Worm (Caenorhabditis elegans) whole organism, L4 larva: Measurements from ENCODE around the gene F46H5.3.

Experiments used
- F10B5.3 ChIP-seq: sonication (generic microtip); optimal IDR thresholded peaks from 2 replicates; lab custom pipeline; 2016; ENCODE audit warnings: mild to moderate bottlenecking, missing genetic modification characterization, missing compliant biosample characterization
- T26A8.4 ChIP-seq: fragments of 200-800 bp; sonication (Bioruptor generic); IDR thresholded peaks from 2 replicates; pipeline ENCODE4 v1.3.6; 2022; ENCODE audit warnings: missing genetic modification characterization, missing compliant biosample characterization
- Y48G9A.11 ChIP-seq: fragments of 200-800 bp; sonication (Bioruptor generic); IDR thresholded peaks from 2 replicates; pipeline ENCODE4 v1.3.6; 2022; ENCODE audit warnings: missing genetic modification reagents, missing genetic modification characterization, missing compliant biosample characterization
- Y75B8A.6 ChIP-seq: fragments of 200-800 bp; sonication (Bioruptor generic); IDR thresholded peaks from 2 replicates; pipeline ENCODE4 v1.3.6; 2022; ENCODE audit warnings: missing genetic modification reagents, missing genetic modification characterization, missing compliant biosample characterization
- aha-1 ChIP-seq: fragments of 150-350 bp; peaks from one replicate; lab custom pipeline; 2014; ENCODE audit warnings: missing biosample characterization, missing genetic modification characterization
- arid-1 ChIP-seq: fragments of 200-800 bp; sonication (Bioruptor generic); conservative IDR thresholded peaks from 2 replicates; pipeline ENCODE4 v1.3.6; 2022; ENCODE audit warnings: missing genetic modification reagents, missing genetic modification characterization, missing compliant biosample characterization
- attf-4 ChIP-seq: sonication (generic microtip); optimal IDR thresholded peaks from 3 replicates; lab custom pipeline; 2017; ENCODE audit warnings: missing biosample characterization, missing genetic modification characterization
- ceh-20 ChIP-seq: fragments of 200-800 bp; sonication (Bioruptor generic); IDR thresholded peaks from 2 replicates; pipeline ENCODE4 v1.3.6; 2022; ENCODE audit warnings: missing genetic modification reagents, missing genetic modification characterization, missing compliant biosample characterization
- ceh-28 ChIP-seq: fragments of 150-350 bp; optimal IDR thresholded peaks from 2 replicates; lab custom pipeline; 2014; ENCODE audit warnings: missing biosample characterization, missing genetic modification reagents, missing genetic modification characterization
- ceh-44 ChIP-seq: fragments of 200-800 bp; sonication (Bioruptor generic); IDR thresholded peaks from 2 replicates; pipeline ENCODE4 v1.3.6; 2022; ENCODE audit warnings: missing genetic modification reagents, missing genetic modification characterization, missing compliant biosample characterization
- ctbp-1 ChIP-seq: fragments of 200-800 bp; sonication (Bioruptor generic); IDR thresholded peaks from 2 replicates; pipeline ENCODE4 v1.3.6; 2022; ENCODE audit warnings: missing genetic modification reagents, missing genetic modification characterization, missing compliant biosample characterization
- daf-12 ChIP-seq: fragments of 150-350 bp; optimal IDR thresholded peaks from 2 replicates; lab custom pipeline; 2014; ENCODE audit warnings: missing biosample characterization, missing genetic modification reagents, missing genetic modification characterization
- daf-19 ChIP-seq: fragments of 200-800 bp; sonication (Bioruptor generic); conservative IDR thresholded peaks from 2 replicates; pipeline ENCODE4 v1.3.6; 2022; ENCODE audit warnings: missing genetic modification characterization, missing compliant biosample characterization
- dmd-6 ChIP-seq: fragments of 200-800 bp; sonication (Bioruptor generic); IDR thresholded peaks from 2 replicates; pipeline ENCODE4 v1.3.6; 2022; ENCODE audit warnings: missing genetic modification reagents, missing genetic modification characterization, missing compliant biosample characterization
- dmd-8 ChIP-seq: fragments of 200-800 bp; sonication (Bioruptor generic); IDR thresholded peaks from 2 replicates; pipeline ENCODE4 v1.3.6; 2022; ENCODE audit warnings: missing genetic modification characterization, missing compliant biosample characterization
- dmd-9 ChIP-seq: fragments of 200-800 bp; sonication (Bioruptor generic); IDR thresholded peaks from 2 replicates; pipeline ENCODE4 v1.3.6; 2022; ENCODE audit warnings: missing genetic modification reagents, missing genetic modification characterization, missing compliant biosample characterization
- duxl-1 ChIP-seq: sonication (generic microtip); optimal IDR thresholded peaks from 2 replicates; lab custom pipeline; 2016; ENCODE audit warnings: mild to moderate bottlenecking, missing genetic modification characterization, moderate library complexity, missing compliant biosample characterization; ENCODE audit not compliant: poor library complexity
- dve-1 ChIP-seq: sonication (generic microtip); optimal IDR thresholded peaks from 2 replicates; lab custom pipeline; 2017; ENCODE audit warnings: antibody characterized with exemption, mild to moderate bottlenecking, missing genetic modification characterization, missing compliant biosample characterization; ENCODE audit not compliant: insufficient read depth
- egl-27 ChIP-seq: sonication (generic microtip); optimal IDR thresholded peaks from 3 replicates; lab custom pipeline; 2017; ENCODE audit warnings: missing biosample characterization, missing genetic modification reagents, missing genetic modification characterization
- egl-43 ChIP-seq: fragments of 200-800 bp; sonication (Bioruptor generic); IDR thresholded peaks from 2 replicates; pipeline ENCODE4 v1.3.6; 2022; ENCODE audit warnings: missing genetic modification reagents, missing genetic modification characterization, missing compliant biosample characterization
- fos-1 ChIP-seq: fragments of 150-350 bp; optimal IDR thresholded peaks from 2 replicates; lab custom pipeline; 2014; ENCODE audit warnings: missing biosample characterization, missing genetic modification characterization
- hif-1 ChIP-seq, 2 experiments: sonication (generic microtip); optimal IDR thresholded peaks; 2 replicates each; lab custom pipeline; 2016 to 2017; ENCODE audit warnings: missing compliant biosample characterization in 2 of 2, missing genetic modification characterization in 2 of 2, missing genetic modification reagents in 2 of 2, missing genotype in 2 of 2, mild to moderate bottlenecking in 1 of 2
- hlh-11 ChIP-seq: fragments of 200-800 bp; sonication (Bioruptor generic); optimal IDR thresholded peaks from 2 replicates; lab custom pipeline; 2018; ENCODE audit warnings: mild to moderate bottlenecking, missing genetic modification characterization, missing compliant biosample characterization
- hlh-30 ChIP-seq: sonication (generic microtip); optimal IDR thresholded peaks from 2 replicates; lab custom pipeline; 2017; ENCODE audit warnings: antibody characterized with exemption, mild to moderate bottlenecking, missing genetic modification characterization, missing compliant biosample characterization; ENCODE audit not compliant: insufficient read depth
- jun-1 ChIP-seq: fragments of 150-350 bp; optimal IDR thresholded peaks from 2 replicates; lab custom pipeline; 2014; ENCODE audit warnings: missing biosample characterization, missing genetic modification reagents, missing genetic modification characterization
- lin-13 ChIP-seq: fragments of 150-350 bp; optimal IDR thresholded peaks from 2 replicates; lab custom pipeline; 2014; ENCODE audit warnings: missing biosample characterization, missing genetic modification reagents, missing genetic modification characterization
- lin-29 ChIP-seq: fragments of 200-800 bp; sonication (Bioruptor generic); IDR thresholded peaks from 2 replicates; pipeline ENCODE4 v1.3.6; 2022; ENCODE audit warnings: missing genetic modification reagents, missing genetic modification characterization, missing compliant biosample characterization
- lsy-2 ChIP-seq, 2 experiments: fragments of 150-350 bp in 1 of 2; sonication (generic microtip) in 1 of 2; optimal IDR thresholded peaks; 2 replicates each; lab custom pipeline; 2014 to 2017; ENCODE audit warnings: missing biosample characterization in 2 of 2, missing genetic modification characterization in 2 of 2
- madf-5 ChIP-seq, 2 experiments: fragments of 200-800 bp; sonication (Bioruptor generic); IDR thresholded peaks; 2 replicates each; pipeline ENCODE4 v1.3.6; 2022; ENCODE audit warnings: missing compliant biosample characterization in 2 of 2, missing genetic modification characterization in 2 of 2
- mdl-1 ChIP-seq, 2 experiments: fragments of 150-350 bp in 1 of 2; sonication (generic microtip) in 1 of 2; optimal IDR thresholded peaks; 2 replicates each; lab custom pipeline; 2014 to 2017; ENCODE audit warnings: missing biosample characterization in 2 of 2, missing genetic modification characterization in 2 of 2
- mep-1 ChIP-seq: fragments of 150-350 bp; sonication (generic microtip); optimal IDR thresholded peaks from 3 replicates; lab custom pipeline; 2014; ENCODE audit warnings: missing biosample characterization, missing genetic modification characterization
- mxl-3 ChIP-seq: fragments of 200-800 bp; sonication (Bioruptor generic); optimal IDR thresholded peaks from 2 replicates; lab custom pipeline; 2018; ENCODE audit warnings: mild to moderate bottlenecking, missing genetic modification characterization, missing compliant biosample characterization
- nhr-102 ChIP-seq: sonication (generic microtip); optimal IDR thresholded peaks from 2 replicates; lab custom pipeline; 2016; ENCODE audit warnings: mild to moderate bottlenecking, missing genetic modification characterization, moderate library complexity, missing compliant biosample characterization
- nhr-11 ChIP-seq: fragments of 150-350 bp; optimal IDR thresholded peaks from 2 replicates; lab custom pipeline; 2014; ENCODE audit warnings: missing biosample characterization, missing genetic modification characterization
- nhr-111 ChIP-seq: fragments of 200-800 bp; sonication (Bioruptor generic); optimal IDR thresholded peaks from 2 replicates; lab custom pipeline; 2018; ENCODE audit warnings: mild to moderate bottlenecking, missing genetic modification characterization, missing compliant biosample characterization
- nhr-28 ChIP-seq: fragments of 150-350 bp; optimal IDR thresholded peaks from 2 replicates; lab custom pipeline; 2014; ENCODE audit warnings: missing biosample characterization, missing genetic modification characterization
- nhr-42 ChIP-seq: fragments of 200-800 bp; sonication (Bioruptor generic); IDR thresholded peaks from 2 replicates; pipeline ENCODE4 v1.3.6; 2022; ENCODE audit warnings: missing genetic modification characterization, missing compliant biosample characterization
- nhr-48 ChIP-seq: sonication (generic microtip); optimal IDR thresholded peaks from 2 replicates; lab custom pipeline; 2016; ENCODE audit warnings: mild to moderate bottlenecking, missing genetic modification characterization, missing compliant biosample characterization
- nhr-76 ChIP-seq: fragments of 150-350 bp; optimal IDR thresholded peaks from 2 replicates; lab custom pipeline; 2014; ENCODE audit warnings: missing biosample characterization, missing genetic modification characterization
- php-3 ChIP-seq: fragments of 200-800 bp; sonication (Bioruptor generic); IDR thresholded peaks from 2 replicates; pipeline ENCODE4 v1.3.6; 2022; ENCODE audit warnings: missing genetic modification reagents, missing genetic modification characterization, missing compliant biosample characterization
- pqm-1 ChIP-seq: sonication (generic microtip); optimal IDR thresholded peaks from 2 replicates; lab custom pipeline; 2017; ENCODE audit warnings: missing biosample characterization, missing genetic modification characterization
- set-16 ChIP-seq: fragments of 200-800 bp; sonication (Bioruptor generic); IDR thresholded peaks from 2 replicates; pipeline ENCODE4 v1.3.6; 2022; ENCODE audit warnings: missing genetic modification reagents, missing genetic modification characterization, missing compliant biosample characterization
- snpc-4 ChIP-seq: fragments of 150-350 bp; optimal IDR thresholded peaks from 2 replicates; lab custom pipeline; 2014; ENCODE audit warnings: missing biosample characterization, missing genetic modification characterization
- spr-1 ChIP-seq: sonication (generic microtip); optimal IDR thresholded peaks from 2 replicates; lab custom pipeline; 2016; ENCODE audit warnings: mild to moderate bottlenecking, missing genetic modification characterization, missing compliant biosample characterization
- unc-39 ChIP-seq: sonication (generic microtip); optimal IDR thresholded peaks from 2 replicates; lab custom pipeline; 2017; ENCODE audit warnings: missing biosample characterization, missing genetic modification characterization

F46H5.3 gene

DNA sequence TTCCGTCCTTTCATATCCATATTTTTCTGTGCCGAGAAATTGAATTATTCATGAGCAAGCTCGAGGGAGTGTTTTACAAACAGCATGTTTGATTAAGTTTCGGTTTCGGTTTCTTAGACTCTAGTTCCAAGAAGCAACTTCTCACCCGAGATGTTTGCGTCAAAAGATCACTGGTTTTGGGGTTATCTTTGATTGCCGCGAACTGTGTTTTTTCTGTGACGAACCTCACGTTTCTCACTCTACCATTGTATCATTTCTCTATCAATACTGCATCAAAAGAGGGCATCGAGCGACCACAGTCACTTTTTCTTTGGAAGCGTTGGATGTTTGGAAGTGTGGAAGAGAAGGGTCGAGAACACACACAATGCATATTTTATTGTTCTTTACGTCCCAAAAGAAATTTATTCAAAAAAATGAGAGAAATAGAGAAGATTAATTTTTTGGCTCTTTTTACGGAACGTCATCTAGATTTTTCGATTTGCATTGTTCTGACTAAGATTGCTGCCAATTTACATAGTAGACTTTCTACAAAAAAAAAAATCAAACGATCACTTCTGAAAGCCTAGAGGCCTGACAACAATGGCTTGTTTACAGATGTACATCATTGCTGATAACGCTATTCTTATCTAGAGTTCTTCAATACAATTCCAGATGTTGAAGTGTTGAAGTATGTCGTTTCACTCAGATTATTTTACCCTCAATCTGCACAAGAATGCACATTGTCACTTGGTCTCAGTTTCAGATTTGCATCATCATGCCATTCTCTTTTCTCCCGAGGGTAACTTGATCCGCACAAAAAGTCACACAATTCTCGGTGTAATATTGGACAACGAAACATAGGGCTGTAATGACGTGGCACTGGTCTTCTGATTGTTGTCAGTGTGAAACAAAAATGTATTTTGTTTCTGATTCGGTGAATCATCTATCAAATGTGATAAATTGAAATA is 5.1 kb downstream of the F46H5.3 start (continued):
- TF ChIP-seq unc-39 (tag; lab: Kevin White, UChicago) (no peak), Y48G9A.11 (no peak), daf-19 (no peak), hlh-11 (peak; percentile 38), nhr-42 (GFP tag; lab: Robert Waterston, UW) (no peak), Y75B8A.6 (no peak), F10B5.3 (tag; lab: Kevin White, UChicago) (no peak), nhr-28 (peak; percentile 60), arid-1 (GFP tag; lab: Robert Waterston, UW) (no peak), ctbp-1 (GFP tag; lab: Robert Waterston, UW) (no peak), T26A8.4 (GFP tag; lab: Robert Waterston, UW) (0 out of 2 replicates have a peak, but pooled peaks have one; percentile 8), lin-29 (no peak), nhr-111 (GFP tag; lab: Kevin White, UChicago) (no peak), pqm-1 (tag; lab: Kevin White, UChicago) (peak; percentile 54), fos-1 (tag; lab: Kevin White, UChicago) (no peak)

- no peak for TF ChIP-seq dmd-8 (GFP tag; lab: Robert Waterston, UW)
- peak; percentile 35 for TF ChIP-seq dmd-6 (GFP tag; lab: Robert Waterston, UW)
- TF ChIP-seq lsy-2 (tag; optimal IDR thresholded peaks at IDR 0.05; lab: Kevin White, UChicago): peak in 1 of 2 experiments; percentile 62
- TF ChIP-seq ceh-28 (tag; lab: Kevin White, UChicago): no peak
- peak; percentile 39 for TF ChIP-seq mep-1 (tag; lab: Kevin White, UChicago)
- no peak for TF ChIP-seq duxl-1 (tag; lab: Kevin White, UChicago)
- TF ChIP-seq pqm-1 (tag; lab: Kevin White, UChicago): peak; percentile 10
- peak; percentile 40 for TF ChIP-seq mxl-3 (GFP tag; lab: Kevin White, UChicago)
- no peak for TF ChIP-seq hlh-30 (tag; lab: Kevin White, UChicago)
- TF ChIP-seq jun-1 (tag; lab: Kevin White, UChicago): no peak
- no peak for TF ChIP-seq fos-1 (tag; lab: Kevin White, UChicago)
- TF ChIP-seq dve-1 (tag; lab: Kevin White, UChicago): peak; percentile 67
- 0 out of 4 replicates have a peak, but pooled peaks of 1 of the 2 experiments have one; percentile 26 for TF ChIP-seq madf-5 (GFP tag; IDR thresholded peaks at IDR 0.05; lab: Robert Waterston, UW)
- no peak for TF ChIP-seq spr-1 (tag; lab: Kevin White, UChicago)
- TF ChIP-seq set-16 (GFP tag; lab: Robert Waterston, UW): peak; percentile 35
- no peak for TF ChIP-seq snpc-4 (tag; lab: Kevin White, UChicago)
- TF ChIP-seq egl-27 (tag; lab: Kevin White, UChicago): no peak
- TF ChIP-seq hif-1 (tag; optimal IDR thresholded peaks at IDR 0.05; lab: Kevin White, UChicago): peak in 1 of 2 experiments; percentile 1
- TF ChIP-seq dmd-9: 0 out of 2 replicates have a peak, but pooled peaks have one; percentile 22
- no peak for TF ChIP-seq lin-13 (GFP tag; lab: Kevin White, UChicago)
- TF ChIP-seq mdl-1 (tag; optimal IDR thresholded peaks at IDR 0.05; lab: Kevin White, UChicago): peak in 1 of 2 experiments; percentile 37
- 0 out of 2 replicates have a peak, but pooled peaks have one; percentile 20 for TF ChIP-seq Y75B8A.6
- no peak for TF ChIP-seq ceh-20 (GFP tag; lab: Robert Waterston, UW)
- TF ChIP-seq Y48G9A.11: no peak
- TF ChIP-seq ceh-44: no peak
- no peak for TF ChIP-seq attf-4
- TF ChIP-seq nhr-76 (tag; lab: Kevin White, UChicago): no peak
- TF ChIP-seq aha-1 (tag; lab: Kevin White, UChicago): peak; percentile 91
- no peak for TF ChIP-seq daf-12 (tag; lab: Kevin White, UChicago)
- 0 out of 2 replicates have a peak, but pooled peaks have one; percentile 13 for TF ChIP-seq egl-43 (GFP tag; lab: Robert Waterston, UW)
- TF ChIP-seq php-3 (GFP tag; lab: Robert Waterston, UW): 0 out of 2 replicates have a peak, but pooled peaks have one; percentile 7
- TF ChIP-seq nhr-102 (tag; lab: Kevin White, UChicago): no peak
- TF ChIP-seq nhr-11: peak; percentile 29
- no peak for TF ChIP-seq nhr-48
Measured at ce11 chrX:7232158-7232822, 6.2 kb downstream of the F46H5.3 start.
